Fruit fly (Drosophila melanogaster) whole organism, embryonic: Measurements from ENCODE around the gene CG7069.

Experiments used
- Adf1 ChIP-seq: fragments of 200-800 bp; sonication (Bioruptor generic); IDR thresholded peaks from 2 replicates; pipeline ENCODE4 v1.3.6; 2022; ENCODE audit warnings: missing biosample characterization, missing genetic modification characterization
- Atf3 ChIP-seq: fragments of 200-800 bp; sonication (Bioruptor generic); optimal IDR thresholded peaks from 3 replicates; lab custom pipeline; 2016; ENCODE audit warnings: missing biosample characterization, missing genetic modification characterization
- Bteb2 ChIP-seq: fragments of 200-800 bp; sonication (Bioruptor generic); optimal IDR thresholded peaks from 2 replicates; lab custom pipeline; 2016; ENCODE audit warnings: missing biosample characterization, missing genetic modification characterization
- CG10654 ChIP-seq: fragments of 200-800 bp; sonication (Bioruptor generic); optimal IDR thresholded peaks from 2 replicates; lab custom pipeline; 2016; ENCODE audit warnings: missing biosample characterization, missing genetic modification characterization
- CG11398 ChIP-seq: fragments of 200-800 bp; sonication (Bioruptor generic); optimal IDR thresholded peaks from 2 replicates; lab custom pipeline; 2016; ENCODE audit warnings: missing biosample characterization, missing genetic modification characterization
- CG11695 ChIP-seq: fragments of 200-800 bp; sonication (Bioruptor generic); IDR thresholded peaks from 3 replicates; pipeline ENCODE4 v1.3.6; 2022; ENCODE audit warnings: missing biosample characterization, missing genetic modification characterization
- CG12659 ChIP-seq: fragments of 200-800 bp; sonication (Bioruptor generic); optimal IDR thresholded peaks from 3 replicates; lab custom pipeline; 2017; ENCODE audit warnings: mild to moderate bottlenecking, missing biosample characterization, missing genetic modification reagents, missing genetic modification characterization
- CG15514 ChIP-seq: fragments of 200-800 bp; sonication (Bioruptor generic); optimal IDR thresholded peaks from 3 replicates; lab custom pipeline; 2017; ENCODE audit warnings: missing biosample characterization, missing genetic modification characterization, mild to moderate bottlenecking, moderate library complexity, missing genetic modification reagents
- CG15696 ChIP-seq: fragments of 200-800 bp; sonication (Bioruptor generic); optimal IDR thresholded peaks from 2 replicates; lab custom pipeline; 2019; ENCODE audit warnings: missing biosample characterization, mild to moderate bottlenecking, missing genetic modification characterization, moderate library complexity
- CG17359 ChIP-seq: fragments of 200-800 bp; sonication (Bioruptor generic); optimal IDR thresholded peaks from 3 replicates; lab custom pipeline; 2018; ENCODE audit warnings: missing biosample characterization, mild to moderate bottlenecking, missing genetic modification characterization, moderate library complexity
- CG17385 ChIP-seq: fragments of 200-800 bp; sonication (Bioruptor generic); optimal IDR thresholded peaks from 3 replicates; lab custom pipeline; 2018; ENCODE audit warnings: missing biosample characterization, mild to moderate bottlenecking, missing genetic modification characterization
- CG2889 ChIP-seq: fragments of 200-800 bp; sonication (Bioruptor generic); IDR thresholded peaks from 3 replicates; pipeline ENCODE4 v1.3.6; 2022; ENCODE audit warnings: missing biosample characterization, missing genetic modification characterization
- CG34376 ChIP-seq: fragments of 200-800 bp; sonication (Bioruptor generic); optimal IDR thresholded peaks from 2 replicates; lab custom pipeline; 2018; ENCODE audit warnings: missing biosample characterization, mild to moderate bottlenecking, missing genetic modification characterization
- CG3726 ChIP-seq: fragments of 200-800 bp; sonication (Bioruptor generic); IDR thresholded peaks from 3 replicates; pipeline ENCODE4, ENCODE4 v1.3.6; 2022; ENCODE audit warnings: missing biosample characterization, missing genetic modification characterization
- CG4404 ChIP-seq: fragments of 200-800 bp; sonication (Bioruptor generic); IDR thresholded peaks from 2 replicates; pipeline ENCODE4 v1.3.6; 2022; ENCODE audit warnings: missing biosample characterization, missing genetic modification characterization
- CG6854 ChIP-seq: fragments of 200-800 bp; sonication (Bioruptor generic); optimal IDR thresholded peaks from 3 replicates; lab custom pipeline; 2017; ENCODE audit warnings: missing biosample characterization, mild to moderate bottlenecking, missing genetic modification characterization
- CG7556 ChIP-seq: fragments of 200-800 bp; sonication (Bioruptor generic); optimal IDR thresholded peaks from 2 replicates; lab custom pipeline; 2017; ENCODE audit warnings: missing biosample characterization, mild to moderate bottlenecking, missing genetic modification characterization
- CG8944 ChIP-seq: fragments of 200-800 bp; sonication (Bioruptor generic); optimal IDR thresholded peaks from 3 replicates; lab custom pipeline; 2016; ENCODE audit warnings: missing biosample characterization, missing genetic modification characterization
- CG9817 ChIP-seq: fragments of 200-800 bp; sonication (Bioruptor generic); optimal IDR thresholded peaks from 2 replicates; lab custom pipeline; 2018; ENCODE audit warnings: missing biosample characterization, mild to moderate bottlenecking, missing genetic modification characterization, moderate library complexity
- Dad ChIP-seq: fragments of 200-800 bp; sonication (Bioruptor generic); optimal IDR thresholded peaks from 3 replicates; lab custom pipeline; 2016; ENCODE audit warnings: missing biosample characterization, missing genetic modification characterization
- Dll ChIP-seq: fragments of 200-800 bp; sonication (Bioruptor generic); IDR thresholded peaks from 4 replicates; pipeline ENCODE4 v1.3.6; 2022; ENCODE audit warnings: missing biosample characterization, missing genetic modification characterization; ENCODE audit not compliant: partially characterized antibody
- Doc2 ChIP-seq: fragments of 200-800 bp; sonication (Bioruptor generic); IDR thresholded peaks from 2 replicates; pipeline ENCODE4 v1.3.6; 2022; ENCODE audit warnings: missing biosample characterization, missing genetic modification characterization
- Eip74EF ChIP-seq, 2 experiments: fragments of 200-800 bp in 1 of 2; fragments of >200 bp in 1 of 2; sonication (Bioruptor generic) in 1 of 2; optimal IDR thresholded peaks; 2 replicates each; lab custom pipeline; 2017 to 2019; ENCODE audit warnings: missing biosample characterization in 2 of 2, missing genetic modification characterization in 2 of 2, mild to moderate bottlenecking in 1 of 2, moderate library complexity in 1 of 2
- H15 ChIP-seq: fragments of 200-800 bp; sonication (Bioruptor generic); IDR thresholded peaks from 3 replicates; pipeline ENCODE4 v1.3.6; 2022; ENCODE audit warnings: missing biosample characterization, missing genetic modification characterization
- Jarid2 ChIP-seq: fragments of 200-800 bp; sonication (Bioruptor generic); optimal IDR thresholded peaks from 3 replicates; lab custom pipeline; 2017; ENCODE audit warnings: mild to moderate bottlenecking, missing biosample characterization, missing genetic modification reagents, missing genetic modification characterization
- MTF-1 ChIP-seq: fragments of 200-800 bp; sonication (Bioruptor generic); optimal IDR thresholded peaks from 2 replicates; lab custom pipeline; 2018; ENCODE audit warnings: missing biosample characterization, mild to moderate bottlenecking, missing genetic modification characterization, borderline replicate concordance
- Mes4 ChIP-seq: fragments of 200-800 bp; sonication (Bioruptor generic); optimal IDR thresholded peaks from 2 replicates; lab custom pipeline; 2016; ENCODE audit warnings: missing biosample characterization, missing genetic modification characterization
- NC2β ChIP-seq: fragments of 200-800 bp; sonication (Bioruptor generic); optimal IDR thresholded peaks from 2 replicates; lab custom pipeline; 2016; ENCODE audit warnings: missing biosample characterization, missing genetic modification characterization
- Optix ChIP-seq: fragments of 200-800 bp; sonication (Bioruptor generic); IDR thresholded peaks from 3 replicates; pipeline ENCODE4 v1.3.6; 2022; ENCODE audit warnings: missing biosample characterization, missing genetic modification characterization
- cad ChIP-seq: fragments of >200 bp; optimal IDR thresholded peaks from 2 replicates; lab custom pipeline; 2017; ENCODE audit warnings: missing biosample characterization, missing genetic modification characterization
- caup ChIP-seq: fragments of 200-800 bp; sonication (Bioruptor generic); optimal IDR thresholded peaks from 3 replicates; lab custom pipeline; 2017; ENCODE audit warnings: missing biosample characterization, mild to moderate bottlenecking, missing genetic modification characterization, moderate library complexity; ENCODE audit not compliant: severe bottlenecking
- crc ChIP-seq: fragments of 200-800 bp; sonication (Bioruptor generic); optimal IDR thresholded peaks from 2 replicates; lab custom pipeline; 2016; ENCODE audit warnings: missing biosample characterization, missing genetic modification characterization
- cwo ChIP-seq: fragments of 200-800 bp; sonication (Bioruptor generic); optimal IDR thresholded peaks from 3 replicates; lab custom pipeline; 2017; ENCODE audit warnings: missing biosample characterization, missing genetic modification characterization, mild to moderate bottlenecking, moderate library complexity, missing genetic modification reagents
- dati ChIP-seq: fragments of 200-800 bp; sonication (Bioruptor generic); IDR thresholded peaks from 2 replicates; pipeline ENCODE4 v1.3.6; 2022; ENCODE audit warnings: missing biosample characterization, missing genetic modification characterization
- dimm ChIP-seq: fragments of 200-800 bp; sonication (Bioruptor generic); IDR thresholded peaks from 2 replicates; pipeline ENCODE4 v1.3.6; 2022; ENCODE audit warnings: missing biosample characterization, missing genetic modification characterization
- dmrt99B ChIP-seq: fragments of 200-800 bp; sonication (Bioruptor generic); optimal IDR thresholded peaks from 2 replicates; lab custom pipeline; 2018; ENCODE audit warnings: missing biosample characterization, mild to moderate bottlenecking, missing genetic modification characterization, moderate library complexity
- dpn ChIP-seq, 2 experiments: fragments of 200-800 bp; sonication (Bioruptor generic); optimal IDR thresholded peaks; 3 replicates each; lab custom pipeline; 2016; ENCODE audit warnings: missing biosample characterization in 2 of 2, missing genetic modification characterization in 2 of 2
- dysf ChIP-seq: fragments of 200-800 bp; sonication (Bioruptor generic); IDR thresholded peaks from 3 replicates; pipeline ENCODE4 v1.3.6; 2022; ENCODE audit warnings: missing biosample characterization, missing genetic modification characterization
- grau ChIP-seq: fragments of 200-800 bp; optimal IDR thresholded peaks from 3 replicates; lab custom pipeline; 2019; ENCODE audit warnings: missing biosample characterization, mild to moderate bottlenecking, missing genetic modification characterization, moderate library complexity
- gsb ChIP-seq: fragments of 200-800 bp; sonication (Bioruptor generic); IDR thresholded peaks from 2 replicates; pipeline ENCODE4 v1.3.6; 2022; ENCODE audit warnings: missing biosample characterization, missing genetic modification characterization
- ham ChIP-seq: fragments of 200-800 bp; sonication (Bioruptor generic); IDR thresholded peaks from 2 replicates; pipeline ENCODE4 v1.3.6; 2022; ENCODE audit warnings: missing biosample characterization, missing genetic modification characterization
- p53 ChIP-seq: fragments of 200-800 bp; sonication (Bioruptor generic); optimal IDR thresholded peaks from 2 replicates; lab custom pipeline; 2016; ENCODE audit warnings: missing biosample characterization, missing genetic modification characterization
- pfk ChIP-seq: fragments of 200-800 bp; sonication (Bioruptor generic); optimal IDR thresholded peaks from 2 replicates; lab custom pipeline; 2018; ENCODE audit warnings: missing biosample characterization, mild to moderate bottlenecking, missing genetic modification characterization, moderate library complexity
- psq ChIP-seq: fragments of 200-800 bp; sonication (Bioruptor generic); optimal IDR thresholded peaks from 2 replicates; lab custom pipeline; 2017; ENCODE audit warnings: missing biosample characterization, missing genetic modification characterization
- run ChIP-seq: fragments of 200-800 bp; sonication (Bioruptor generic); optimal IDR thresholded peaks from 3 replicates; lab custom pipeline; 2018; ENCODE audit warnings: missing biosample characterization, mild to moderate bottlenecking, missing genetic modification characterization
- salm ChIP-seq: fragments of 200-800 bp; sonication (Bioruptor generic); optimal IDR thresholded peaks from 2 replicates; lab custom pipeline; 2018; ENCODE audit warnings: missing biosample characterization, mild to moderate bottlenecking, missing genetic modification characterization
- slou ChIP-seq: fragments of 200-800 bp; sonication (Bioruptor generic); optimal IDR thresholded peaks from 3 replicates; lab custom pipeline; 2016; ENCODE audit warnings: missing biosample characterization, missing genetic modification characterization
- slp2 ChIP-seq: fragments of 200-800 bp; sonication (Bioruptor generic); optimal IDR thresholded peaks from 2 replicates; lab custom pipeline; 2016; ENCODE audit warnings: missing biosample characterization, missing genetic modification characterization
- sug ChIP-seq: fragments of 200-800 bp; optimal IDR thresholded peaks from 2 replicates; lab custom pipeline; 2019; ENCODE audit warnings: missing biosample characterization, mild to moderate bottlenecking, missing genetic modification characterization, moderate library complexity
- tgo ChIP-seq: fragments of 200-800 bp; sonication (Bioruptor generic); IDR thresholded peaks from 3 replicates; pipeline ENCODE4 v1.3.6; 2022; ENCODE audit warnings: missing biosample characterization, missing genetic modification characterization
- tin ChIP-seq: fragments of 200-800 bp; sonication (Bioruptor generic); optimal IDR thresholded peaks from 3 replicates; lab custom pipeline; 2016; ENCODE audit warnings: missing biosample characterization, missing genetic modification characterization

The CG7069 gene

dm6 chr3R:22421618-22422017 lies 49.0 kb downstream of the CG7069 start (continued):
- TF ChIP-seq Adf1 (GFP tag; lab: Robert Waterston, UW) (peak; percentile 40), pfk (GFP tag; lab: Kevin White, UChicago) (no peak), Atf3 (GFP tag; lab: Kevin White, UChicago) (no peak), dmrt99B (tag; lab: Kevin White, UChicago) (no peak), sug (tag; lab: Kevin White, UChicago) (peak; percentile 26), tgo (GFP tag; lab: Robert Waterston, UW) (peak; percentile 75), CG4404 (peak; percentile 21; the same call in 1 of the 2 replicates), NC2β (GFP tag; lab: Kevin White, UChicago) (no peak), dpn (GFP tag; optimal IDR thresholded peaks at IDR 0.05; lab: Kevin White, UChicago) (peak; percentile 65 to 81), Eip74EF (GFP tag; optimal IDR thresholded peaks at IDR 0.05; lab: Kevin White, UChicago) (peak in 1 of 2 experiments; percentile 40), CG11695 (GFP tag; lab: Robert Waterston, UW) (peak; percentile 69), CG17385 (GFP tag; lab: Kevin White, UChicago) (peak; percentile 64), Dad (GFP tag; lab: Kevin White, UChicago) (no peak), H15 (GFP tag; lab: Robert Waterston, UW) (peak; percentile 72; the same call in 2 of the 3 replicates), CG6854 (GFP tag; lab: Kevin White, UChicago) (peak; percentile 29), run (tag; lab: Kevin White, UChicago) (no peak), CG17359 (tag; lab: Kevin White, UChicago) (peak; percentile 65), salm (tag; lab: Kevin White, UChicago) (peak; percentile 17), CG15514 (peak; percentile 12), cad (GFP tag; lab: Kevin White, UChicago) (no peak), CG3726 (GFP tag; lab: Robert Waterston, UW) (0 out of 3 replicates have a peak, but pooled peaks have one; percentile 32), p53 (GFP tag; lab: Kevin White, UChicago) (no peak), CG34376 (GFP tag; lab: Kevin White, UChicago) (no peak), crc (GFP tag; lab: Kevin White, UChicago) (peak; percentile 73), psq (no peak), MTF-1 (GFP tag; lab: Kevin White, UChicago) (no peak), ham (GFP tag; lab: Robert Waterston, UW) (no peak), slp2 (GFP tag; lab: Kevin White, UChicago) (no peak), CG10654 (GFP tag; lab: Kevin White, UChicago) (peak; percentile 3), Bteb2 (GFP tag; lab: Kevin White, UChicago) (peak; percentile 34), Doc2 (no peak), CG7556 (GFP tag; lab: Kevin White, UChicago) (peak; percentile 35), dimm (no peak), Mes4 (peak; percentile 26), gsb (GFP tag; lab: Robert Waterston, UW) (peak; percentile 79), CG12659 (GFP tag; lab: Kevin White, UChicago) (peak; percentile 44), CG9817 (peak; percentile 75), Jarid2 (no peak), Dll (no peak), Optix (GFP tag; lab: Robert Waterston, UW) (no peak), dysf (GFP tag; lab: Robert Waterston, UW) (peak; percentile 84), CG11398 (GFP tag; lab: Kevin White, UChicago) (no peak), CG2889 (GFP tag; lab: Robert Waterston, UW) (peak; percentile 45), cwo (GFP tag; lab: Kevin White, UChicago) (peak; percentile 37), caup (GFP tag; lab: Kevin White, UChicago) (peak; percentile 33), grau (tag; lab: Kevin White, UChicago) (peak; percentile 89), CG8944 (GFP tag; lab: Kevin White, UChicago) (peak; percentile 46), dati (peak; percentile 39; the same call in 1 of the 2 replicates), CG15696 (tag; lab: Kevin White, UChicago) (peak; percentile 5), slou (peak; percentile 17), tin (peak; percentile 59)
